Worm (Caenorhabditis elegans): Measurements from ENCODE around the gene F36A4.4.

DNA sequence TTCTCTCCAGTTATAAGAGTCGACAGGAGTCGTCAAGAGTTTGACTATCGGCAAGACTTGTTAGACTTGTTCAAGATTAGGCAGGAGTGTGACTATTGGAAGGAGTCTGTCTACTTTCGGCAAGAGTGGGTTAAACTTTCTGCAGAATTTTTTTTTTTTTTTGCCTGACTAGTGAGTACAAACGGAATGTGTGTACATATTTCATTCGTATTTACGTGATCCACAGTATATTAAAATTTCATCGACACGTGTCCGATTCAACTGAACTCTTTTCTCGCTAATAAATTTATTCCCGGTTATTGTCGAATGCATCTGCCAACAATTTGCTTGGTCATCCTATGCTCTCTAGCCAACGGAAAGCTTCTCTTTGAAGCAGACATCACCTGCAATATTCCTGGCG lies 4.7 kb downstream of the F36A4.4 start, which contains the start of gene F36A4.1:
- no peak for TF ChIP-seq nhr-12 (tag; optimal IDR thresholded peaks at IDR 0.05)
- no peak for TF ChIP-seq bed-3 (GFP tag; optimal IDR thresholded peaks at IDR 0.05)
